Worm (Caenorhabditis elegans) whole organism, L2 larva: ENCODE results near the gene C46E10.3.

Experiments used
- C34F6.9 ChIP-seq: fragments of 150-350 bp; optimal IDR thresholded peaks from 2 replicates; lab custom pipeline; 2014; ENCODE audit warnings: missing biosample characterization, missing genetic modification characterization
- Y55F3AM.14 ChIP-seq: fragments of 200-800 bp; sonication (Bioruptor generic); optimal IDR thresholded peaks from 2 replicates; lab custom pipeline; 2018; ENCODE audit warnings: mild to moderate bottlenecking, missing genetic modification characterization, missing compliant biosample characterization
- aly-2 ChIP-seq: fragments of 150-350 bp; optimal IDR thresholded peaks from 2 replicates; lab custom pipeline; 2014; ENCODE audit warnings: missing biosample characterization, missing genetic modification characterization
- blmp-1 ChIP-seq: sonication (generic microtip); optimal IDR thresholded peaks from 2 replicates; lab custom pipeline; 2017; ENCODE audit warnings: missing genetic modification characterization, mild to moderate bottlenecking, missing compliant biosample characterization, antibody characterized with exemption, moderate library complexity; ENCODE audit not compliant: insufficient read depth
- ceh-16 ChIP-seq: fragments of 150-350 bp; optimal IDR thresholded peaks from 2 replicates; lab custom pipeline; 2014; ENCODE audit warnings: missing biosample characterization, missing genetic modification characterization
- ceh-82 ChIP-seq: fragments of 150-350 bp; optimal IDR thresholded peaks from 2 replicates; lab custom pipeline; 2014; ENCODE audit warnings: missing biosample characterization, missing genetic modification characterization
- crh-2 ChIP-seq: sonication (generic microtip); optimal IDR thresholded peaks from 2 replicates; lab custom pipeline; 2017; ENCODE audit warnings: missing biosample characterization, missing genetic modification characterization
- dmd-4 ChIP-seq: sonication (generic microtip); optimal IDR thresholded peaks from 2 replicates; lab custom pipeline; 2017; ENCODE audit warnings: missing biosample characterization, missing genetic modification characterization
- egl-27 ChIP-seq: sonication (generic microtip); optimal IDR thresholded peaks from 3 replicates; lab custom pipeline; 2017; ENCODE audit warnings: missing biosample characterization, missing genetic modification reagents, missing genetic modification characterization
- elt-1 ChIP-seq: fragments of 150-350 bp; optimal IDR thresholded peaks from 2 replicates; lab custom pipeline; 2014; ENCODE audit warnings: missing biosample characterization, missing genetic modification characterization
- fos-1 ChIP-seq: fragments of 150-350 bp; optimal IDR thresholded peaks from 2 replicates; lab custom pipeline; 2014; ENCODE audit warnings: missing biosample characterization, missing genetic modification characterization
- gmeb-1 ChIP-seq: fragments of 150-350 bp; optimal IDR thresholded peaks from 2 replicates; lab custom pipeline; 2014; ENCODE audit warnings: missing biosample characterization, missing genetic modification characterization
- lin-11 ChIP-seq: fragments of 150-350 bp; sonication (generic microtip); optimal IDR thresholded peaks from 2 replicates; lab custom pipeline; 2014; ENCODE audit warnings: missing biosample characterization, missing genetic modification characterization, inconsistent platforms, mixed read lengths
- lin-13 ChIP-seq: fragments of 150-350 bp; optimal IDR thresholded peaks from 2 replicates; lab custom pipeline; 2014; ENCODE audit warnings: missing biosample characterization, missing genetic modification reagents, missing genetic modification characterization
- lin-39 ChIP-seq: fragments of 150-350 bp; optimal IDR thresholded peaks from 2 replicates; lab custom pipeline; 2014; ENCODE audit warnings: missing biosample characterization, missing genetic modification reagents, missing genetic modification characterization
- lsy-2 ChIP-seq, 2 experiments: fragments of 150-350 bp in 1 of 2; sonication (generic microtip) in 1 of 2; optimal IDR thresholded peaks; 2 replicates each; lab custom pipeline; 2014 to 2017; ENCODE audit warnings: missing biosample characterization in 2 of 2, missing genetic modification characterization in 2 of 2
- mab-5 ChIP-seq: fragments of 150-350 bp; optimal IDR thresholded peaks from 2 replicates; lab custom pipeline; 2014; ENCODE audit warnings: missing biosample characterization, missing genetic modification characterization
- mdl-1 ChIP-seq, 2 experiments: fragments of 150-350 bp in 1 of 2; sonication (generic microtip) in 1 of 2; optimal IDR thresholded peaks; 2 replicates each; lab custom pipeline; 2017; ENCODE audit warnings: missing biosample characterization in 2 of 2, missing genetic modification characterization in 2 of 2
- nhr-11 ChIP-seq: fragments of 150-350 bp; optimal IDR thresholded peaks from 2 replicates; lab custom pipeline; 2014; ENCODE audit warnings: missing biosample characterization, missing genetic modification characterization
- nhr-129 ChIP-seq: fragments of 150-350 bp; optimal IDR thresholded peaks from 2 replicates; lab custom pipeline; 2014; ENCODE audit warnings: missing biosample characterization, missing genetic modification characterization
- nhr-21 ChIP-seq: fragments of 150-350 bp; optimal IDR thresholded peaks from 2 replicates; lab custom pipeline; 2014; ENCODE audit warnings: missing biosample characterization, missing genetic modification characterization
- nhr-23 ChIP-seq: fragments of 150-350 bp; optimal IDR thresholded peaks from 2 replicates; lab custom pipeline; 2014; ENCODE audit warnings: missing biosample characterization, missing genetic modification reagents, missing genetic modification characterization
- nhr-25 ChIP-seq: fragments of 150-350 bp; sonication (generic microtip); optimal IDR thresholded peaks from 3 replicates; lab custom pipeline; 2014; ENCODE audit warnings: missing biosample characterization, missing genetic modification characterization
- peb-1 ChIP-seq: fragments of 150-350 bp; optimal IDR thresholded peaks from 2 replicates; lab custom pipeline; 2014; ENCODE audit warnings: missing biosample characterization, missing genetic modification characterization
- sem-4 ChIP-seq: fragments of 150-350 bp; optimal IDR thresholded peaks from 2 replicates; lab custom pipeline; 2014; ENCODE audit warnings: missing biosample characterization, missing genetic modification reagents, missing genetic modification characterization
- sma-3 ChIP-seq: sonication (generic microtip); optimal IDR thresholded peaks from 2 replicates; lab custom pipeline; 2016; ENCODE audit warnings: missing genetic modification reagents, missing genetic modification characterization, missing compliant biosample characterization
- sma-9 ChIP-seq, 2 experiments: fragments of 150-350 bp in 1 of 2; sonication (generic microtip) in 1 of 2; optimal IDR thresholded peaks; 2 replicates each; lab custom pipeline; 2014 to 2016; ENCODE audit warnings: missing genetic modification characterization in 2 of 2, mild to moderate bottlenecking in 1 of 2, missing biosample characterization in 1 of 2, missing compliant biosample characterization in 1 of 2, missing genetic modification reagents in 1 of 2, moderate library complexity in 1 of 2
- snpc-4 ChIP-seq: fragments of 150-350 bp; optimal IDR thresholded peaks from 2 replicates; lab custom pipeline; 2014; ENCODE audit warnings: missing biosample characterization, missing genetic modification characterization
- unc-39 ChIP-seq: fragments of 150-350 bp; optimal IDR thresholded peaks from 2 replicates; lab custom pipeline; 2014; ENCODE audit warnings: missing biosample characterization, missing genetic modification characterization
- unc-55 ChIP-seq: fragments of 150-350 bp; sonication (generic microtip); optimal IDR thresholded peaks from 3 replicates; lab custom pipeline; 2014; ENCODE audit warnings: missing biosample characterization, missing genetic modification reagents, missing genetic modification characterization
- unc-62 ChIP-seq: fragments of 150-350 bp; optimal IDR thresholded peaks from 2 replicates; lab custom pipeline; 2014; ENCODE audit warnings: missing biosample characterization, missing genetic modification reagents, missing genetic modification characterization
- zag-1 ChIP-seq: fragments of 150-350 bp; optimal IDR thresholded peaks from 2 replicates; lab custom pipeline; 2014; ENCODE audit warnings: missing biosample characterization, missing genetic modification characterization
- ztf-1 ChIP-seq: fragments of 200-800 bp; sonication (Bioruptor generic); conservative IDR thresholded peaks from 2 replicates; pipeline ENCODE4 v1.3.6; 2022; ENCODE audit warnings: missing genetic modification characterization, missing compliant biosample characterization
- ztf-11 ChIP-seq: sonication (generic microtip); optimal IDR thresholded peaks from 2 replicates; lab custom pipeline; 2017; ENCODE audit warnings: missing biosample characterization, missing genetic modification characterization

Gene C46E10.3

ce11 chrII:3681365-3682083 is 39.6 kb upstream of the C46E10.3 start, which contains the start of gene F19B10.10:
Gene F19B10.10, minus strand, starts transcription at chrII:3681415.
- no peak for TF ChIP-seq fos-1
- TF ChIP-seq nhr-23 (tag; lab: Kevin White, UChicago), result no peak
- TF ChIP-seq aly-2, result no peak
- no peak for TF ChIP-seq ceh-82 (tag; lab: Kevin White, UChicago)
- TF ChIP-seq ceh-16, result no peak
- no peak for TF ChIP-seq lin-11 (tag; lab: Kevin White, UChicago)
- no peak for TF ChIP-seq zag-1

ce11 chrII:3682770-3683234 is 38.3 kb upstream of the C46E10.3 start, which contains the start of gene F19B10.1:
Gene F19B10.1, plus strand, starts transcription at chrII:3683184.
- TF ChIP-seq unc-62 (no peak), nhr-129 (peak; percentile 62), sem-4 (tag; lab: Kevin White, UChicago) (peak; percentile 57), lin-13 (GFP tag; lab: Kevin White, UChicago) (peak; percentile 78), dmd-4 (tag; lab: Kevin White, UChicago) (no peak), mdl-1 (tag; optimal IDR thresholded peaks at IDR 0.05; lab: Kevin White, UChicago) (peak in 1 of 2 experiments; percentile 55), nhr-23 (tag; lab: Kevin White, UChicago) (no peak), gmeb-1 (tag; lab: Kevin White, UChicago) (peak; percentile 91), Y55F3AM.14 (GFP tag; lab: Kevin White, UChicago) (no peak), sma-9 (GFP tag; optimal IDR thresholded peaks at IDR 0.05; lab: Kevin White, UChicago) (peak; percentile 80), sma-9 (tag; optimal IDR thresholded peaks at IDR 0.05; lab: Kevin White, UChicago) (no peak), egl-27 (tag; lab: Kevin White, UChicago) (no peak), ztf-1 (no peak), sma-3 (GFP tag; lab: Kevin White, UChicago) (peak; percentile 72), blmp-1 (no peak), fos-1 (peak; percentile 78), aly-2 (no peak), nhr-25 (tag; lab: Kevin White, UChicago) (no peak), unc-55 (peak; percentile 66), crh-2 (tag; lab: Kevin White, UChicago) (peak; percentile 72), mab-5 (tag; lab: Kevin White, UChicago) (peak; percentile 75), nhr-21 (tag; lab: Kevin White, UChicago) (peak; percentile 61), elt-1 (tag; lab: Kevin White, UChicago) (no peak), lsy-2 (tag; optimal IDR thresholded peaks at IDR 0.05; lab: Kevin White, UChicago) (peak; percentile 42 to 88), peb-1 (tag; lab: Kevin White, UChicago) (no peak), snpc-4 (tag; lab: Kevin White, UChicago) (peak; percentile 43), nhr-11 (tag; lab: Kevin White, UChicago) (no peak), C34F6.9 (peak; percentile 89)

- peak; percentile 37 for TF ChIP-seq unc-55
- peak; percentile 44 for TF ChIP-seq fos-1
- TF ChIP-seq nhr-25 (tag; lab: Kevin White, UChicago), result no peak
Observed at ce11 chrII:3684487-3685067, 36.5 kb upstream of the C46E10.3 start.

ce11 chrII:3688333-3688732 is 32.8 kb upstream of the C46E10.3 start, which contains the start of gene ifas-1:
Gene ifas-1, minus strand, starts transcription at chrII:3688719.
- TF ChIP-seq aly-2, result no peak
- no peak for TF ChIP-seq snpc-4 (tag; lab: Kevin White, UChicago)
- no peak for TF ChIP-seq ztf-11 (tag; lab: Kevin White, UChicago)
- TF ChIP-seq sma-3 (GFP tag; lab: Kevin White, UChicago), result no peak
- TF ChIP-seq lin-39, result no peak
- no peak for TF ChIP-seq egl-27 (tag; lab: Kevin White, UChicago)
- TF ChIP-seq unc-39 (tag; lab: Kevin White, UChicago), result no peak
- TF ChIP-seq Y55F3AM.14 (GFP tag; lab: Kevin White, UChicago), result no peak
- no peak for TF ChIP-seq gmeb-1 (tag; lab: Kevin White, UChicago)
- TF ChIP-seq C34F6.9, result no peak
